2 fruit fly cellular contexts compared by ENCODE assay signal in the genomic region with DNA sequence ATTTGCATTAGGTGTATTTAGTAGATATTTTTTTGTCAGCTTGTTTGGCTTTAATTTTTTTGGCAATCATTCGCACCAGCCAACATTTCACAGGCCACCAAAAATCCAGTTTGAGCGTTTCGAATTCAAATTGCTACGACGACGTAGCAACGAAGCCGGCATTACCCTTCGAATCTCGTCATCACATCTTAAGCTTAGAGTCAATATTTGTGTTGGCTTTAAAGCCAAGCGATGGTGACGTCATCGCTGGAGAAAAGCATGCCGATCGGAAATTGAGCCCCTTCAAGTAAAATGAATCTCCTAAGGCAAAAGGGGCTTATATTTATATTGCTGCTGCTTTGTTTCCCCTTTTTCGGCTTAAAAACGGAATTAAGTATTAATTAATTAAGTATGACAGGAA.
A peak's percentile ranks its signal among the peaks of the same experiment; 100 is the strongest.
TF ChIP-seq lines count a peak whose summit lies in the region.

No protein-coding gene starts in this region.

- no peak for TF ChIP-seq CTCF in whole organism, embryonic (GFP tag; optimal IDR thresholded peaks at IDR 0.05; lab: Kevin White, UChicago)

TF ChIP-seq in whole organism, embryonic, 481 proteins besides CTCF, POLR2A, EP300 and RAD21:
- TF ChIP-seq CG3281 (GFP tag; optimal IDR thresholded peaks at IDR 0.05; lab: Kevin White, UChicago) (peak; percentile 32), HLH54F (GFP tag; optimal IDR thresholded peaks at IDR 0.05; lab: Kevin White, UChicago) (no peak), lab (GFP tag; optimal IDR thresholded peaks at IDR 0.05; lab: Kevin White, UChicago) (peak; percentile 51), CG32532 (GFP tag; IDR thresholded peaks at IDR 0.05; lab: Robert Waterston, UW) (0 out of 2 replicates have a peak, but pooled peaks have one; percentile 8), CG12104 (GFP tag; optimal IDR thresholded peaks at IDR 0.05; lab: Kevin White, UChicago) (no peak), CG9932 (GFP tag; IDR thresholded peaks at IDR 0.05; lab: Robert Waterston, UW) (0 out of 2 replicates have a peak, but pooled peaks have one; percentile 8), Med (GFP tag; lab: Kevin White, UChicago) (peak; percentile 53), eyg (GFP tag; optimal IDR thresholded peaks at IDR 0.05; lab: Kevin White, UChicago) (no peak), CG8290 (GFP tag; optimal IDR thresholded peaks at IDR 0.05; lab: Kevin White, UChicago) (no peak), CG8290 (tag; optimal IDR thresholded peaks at IDR 0.05; lab: Kevin White, UChicago) (peak in 1 of 2 experiments; percentile 13), CG10462 (GFP tag; optimal IDR thresholded peaks at IDR 0.05; lab: Kevin White, UChicago) (no peak), oc (tag; optimal IDR thresholded peaks at IDR 0.05; lab: Kevin White, UChicago) (peak; percentile 34), chinmo (GFP tag; IDR thresholded peaks at IDR 0.05; lab: Robert Waterston, UW; ENCODE audit: partially characterized antibody) (0 out of 4 replicates have a peak, but pooled peaks have one; percentile 46), CG14667 (GFP tag; IDR thresholded peaks at IDR 0.05; lab: Robert Waterston, UW) (no peak), Doc2 (GFP tag; IDR thresholded peaks at IDR 0.05; lab: Robert Waterston, UW) (no peak), Rfx (GFP tag; IDR thresholded peaks at IDR 0.05; lab: Robert Waterston, UW) (peak; percentile 36), CG2120 (GFP tag; optimal IDR thresholded peaks at IDR 0.05; lab: Kevin White, UChicago) (peak; percentile 38), slbo (GFP tag; IDR thresholded peaks at IDR 0.05; lab: Robert Waterston, UW) (peak; percentile 22; the same call in 1 of the 2 replicates)

TF ChIP-seq in whole organism, prepupa, 60 proteins besides CTCF, POLR2A, EP300 and RAD21:
- TF ChIP-seq CG9139 (GFP tag; optimal IDR thresholded peaks at IDR 0.05; lab: Kevin White, UChicago), result no peak
- no peak for TF ChIP-seq Sox14 (GFP tag; optimal IDR thresholded peaks at IDR 0.05; lab: Kevin White, UChicago)
- no peak for TF ChIP-seq Blimp-1 (GFP tag; optimal IDR thresholded peaks at IDR 0.05; lab: Kevin White, UChicago)
- TF ChIP-seq CG34406 (GFP tag; optimal IDR thresholded peaks at IDR 0.05; lab: Kevin White, UChicago), result no peak
- TF ChIP-seq CG6854 (GFP tag; optimal IDR thresholded peaks at IDR 0.05; lab: Kevin White, UChicago), result no peak
- TF ChIP-seq net (GFP tag; optimal IDR thresholded peaks at IDR 0.05; lab: Kevin White, UChicago), result no peak
- peak; percentile 54 for TF ChIP-seq fkh (GFP tag; optimal IDR thresholded peaks at IDR 0.05; lab: Kevin White, UChicago)
- TF ChIP-seq Hr39 (GFP tag; optimal IDR thresholded peaks at IDR 0.05; lab: Kevin White, UChicago), result no peak
- peak; percentile 13 for TF ChIP-seq Eip78C (GFP tag; lab: Kevin White, UChicago)
- TF ChIP-seq Smox (GFP tag; optimal IDR thresholded peaks at IDR 0.05; lab: Kevin White, UChicago), result no peak
- TF ChIP-seq eg (GFP tag; IDR thresholded peaks at IDR 0.05; lab: Robert Waterston, UW), result 0 out of 3 replicates have a peak, but pooled peaks have one; percentile 7
